Worm (Caenorhabditis elegans) whole organism, late embryonic: ENCODE measurements around the gene C23G10.7.

ENCODE experiments used
- K09A11.1 ChIP-seq: sonication (generic microtip); optimal IDR thresholded peaks from 2 replicates; lab custom pipeline; 2017; ENCODE audit warnings: antibody characterized with exemption, mild to moderate bottlenecking, missing genetic modification characterization, missing compliant biosample characterization; ENCODE audit not compliant: insufficient read depth
- ama-1 ChIP-seq: fragments of 150-350 bp; optimal IDR thresholded peaks from 2 replicates; lab custom pipeline; 2014
- ceh-31 ChIP-seq: sonication (generic microtip); optimal IDR thresholded peaks from 2 replicates; lab custom pipeline; 2016; ENCODE audit warnings: missing genetic modification characterization, missing compliant biosample characterization
- nfya-1 ChIP-seq: sonication (generic microtip); optimal IDR thresholded peaks from 2 replicates; lab custom pipeline; 2017; ENCODE audit warnings: missing genetic modification characterization, mild to moderate bottlenecking, missing compliant biosample characterization, antibody characterized with exemption, moderate library complexity
- odd-2 ChIP-seq: sonication (generic microtip); optimal IDR thresholded peaks from 2 replicates; lab custom pipeline; 2017; ENCODE audit warnings: antibody characterized with exemption, mild to moderate bottlenecking, missing genetic modification characterization, missing compliant biosample characterization
- pax-1 ChIP-seq: fragments of 150-350 bp; optimal IDR thresholded peaks from 2 replicates; lab custom pipeline; 2014; ENCODE audit warnings: missing biosample characterization, missing genetic modification characterization
- tbx-2 ChIP-seq: sonication (generic microtip); optimal IDR thresholded peaks from 2 replicates; lab custom pipeline; 2016; ENCODE audit warnings: missing genetic modification characterization, missing compliant biosample characterization
- tbx-7 ChIP-seq: sonication (generic microtip); optimal IDR thresholded peaks from 2 replicates; lab custom pipeline; 2016; ENCODE audit warnings: missing genotype, missing genetic modification characterization, missing compliant biosample characterization

ce11 chrIII:6176761-6177160 lies 21.5 kb downstream of the C23G10.7 start, which contains the start of gene F42A10.6:
- no peak for TF ChIP-seq ama-1 (lab: Kevin White, UChicago)
- no peak for TF ChIP-seq nfya-1 (tag; lab: Kevin White, UChicago)
- TF ChIP-seq tbx-7 (tag; lab: Kevin White, UChicago): no peak
- no peak for TF ChIP-seq pax-1 (tag; lab: Kevin White, UChicago)
- no peak for TF ChIP-seq odd-2 (tag; lab: Kevin White, UChicago)
- TF ChIP-seq K09A11.1 (tag; lab: Kevin White, UChicago): no peak
- TF ChIP-seq tbx-2 (tag; lab: Kevin White, UChicago): no peak
- no peak for TF ChIP-seq ceh-31 (tag; lab: Kevin White, UChicago)
